Worm (Caenorhabditis elegans): ENCODE measurements around the gene K08B4.7.

The K08B4.7 gene

ce11 chrIV:6097040-6097928 lies 5.1 kb upstream of the K08B4.7 start (continued):
- no peak for TF ChIP-seq ceh-28 (tag; optimal IDR thresholded peaks at IDR 0.05)
- no peak for TF ChIP-seq ZK337.2 (GFP tag; IDR thresholded peaks at IDR 0.05)
- TF ChIP-seq lin-13 (GFP tag; optimal IDR thresholded peaks at IDR 0.05) = peak; percentile 39
- TF ChIP-seq unc-130 (GFP tag; optimal IDR thresholded peaks at IDR 0.05) = no peak
- no peak for TF ChIP-seq duxl-1 (tag; optimal IDR thresholded peaks at IDR 0.05; ENCODE audit: poor library complexity)
- no peak for TF ChIP-seq mdt-29 (GFP tag; IDR thresholded peaks at IDR 0.05)
- peak; percentile 50 for TF ChIP-seq dpl-1 (GFP tag; optimal IDR thresholded peaks at IDR 0.05)
- TF ChIP-seq unc-62 (GFP tag; optimal IDR thresholded peaks at IDR 0.05 in 1 of 2) = peak in 1 of 2 experiments; percentile 99
- TF ChIP-seq unc-62 (tag; optimal IDR thresholded peaks at IDR 0.05) = no peak
- peak; percentile 65 for TF ChIP-seq nhr-6 (tag; optimal IDR thresholded peaks at IDR 0.05)
- TF ChIP-seq aha-1 (tag) = peak; percentile 93
- no peak for TF ChIP-seq ztf-7 (tag; optimal IDR thresholded peaks at IDR 0.05)
- TF ChIP-seq attf-4 (tag; optimal IDR thresholded peaks at IDR 0.05) = no peak
- no peak for TF ChIP-seq lin-39 (tag; optimal IDR thresholded peaks at IDR 0.05)
- TF ChIP-seq mes-2 (tag; optimal IDR thresholded peaks at IDR 0.05; ENCODE audit: poor library complexity, severe bottlenecking) = peak; percentile 68
- TF ChIP-seq nhr-10 (tag; optimal IDR thresholded peaks at IDR 0.05) = peak; percentile 56
- TF ChIP-seq sdz-12 (GFP tag; optimal IDR thresholded peaks at IDR 0.05) = peak; percentile 20
- TF ChIP-seq dmd-6 (GFP tag; IDR thresholded peaks at IDR 0.05) = peak; percentile 93
- no peak for TF ChIP-seq Y105C5A.15 (GFP tag; IDR thresholded peaks at IDR 0.05)
- TF ChIP-seq mxl-2 (GFP tag; conservative IDR thresholded peaks at IDR 0.05) = no peak
- peak; percentile 56 to 74 for TF ChIP-seq lsy-2 (tag; optimal IDR thresholded peaks at IDR 0.05)
- TF ChIP-seq egl-27 (tag; optimal IDR thresholded peaks at IDR 0.05) = no peak
- 0 out of 2 replicates have a peak, but pooled peaks have one; percentile 16 for TF ChIP-seq nhr-42 (GFP tag; IDR thresholded peaks at IDR 0.05)
- TF ChIP-seq gei-8 (GFP tag; optimal IDR thresholded peaks at IDR 0.05) = no peak
- no peak for TF ChIP-seq aly-2 (tag; optimal IDR thresholded peaks at IDR 0.05)
- peak; percentile 41 for TF ChIP-seq nhr-77 (tag; optimal IDR thresholded peaks at IDR 0.05)
- peak; percentile 71; the same call in 1 of the 2 replicates for TF ChIP-seq ceh-20 (GFP tag; IDR thresholded peaks at IDR 0.05)
- peak; percentile 76 for TF ChIP-seq spr-1 (tag; optimal IDR thresholded peaks at IDR 0.05)
- TF ChIP-seq pha-4 (GFP tag; IDR thresholded peaks at IDR 0.05) = peak; percentile 31; the same call in 1 of the 2 replicates
- no peak for TF ChIP-seq pha-4 (tag; optimal IDR thresholded peaks at IDR 0.05)
- no peak for TF ChIP-seq ztf-11 (tag; optimal IDR thresholded peaks at IDR 0.05)
- no peak for TF ChIP-seq ceh-62 (tag; optimal IDR thresholded peaks at IDR 0.05)
- peak; percentile 95 for TF ChIP-seq mxl-3 (GFP tag; optimal IDR thresholded peaks at IDR 0.05)
- no peak for TF ChIP-seq lin-15B (tag; optimal IDR thresholded peaks at IDR 0.05)
- no peak for TF ChIP-seq F49E8.2 (tag; optimal IDR thresholded peaks at IDR 0.05; ENCODE audit: borderline replicate concordance)
- TF ChIP-seq rbr-2 (tag; optimal IDR thresholded peaks at IDR 0.05) = peak; percentile 78
- peak; percentile 49; the same call in 1 of the 2 replicates for TF ChIP-seq vab-7 (GFP tag; IDR thresholded peaks at IDR 0.05)
- no peak for TF ChIP-seq zag-1 (tag; optimal IDR thresholded peaks at IDR 0.05)
- TF ChIP-seq ZK546.5 (tag; optimal IDR thresholded peaks at IDR 0.05) = no peak
- TF ChIP-seq daf-8 (GFP tag; IDR thresholded peaks at IDR 0.05) = no peak
- TF ChIP-seq lir-3 (tag; optimal IDR thresholded peaks at IDR 0.05) = peak; percentile 19
- no peak for TF ChIP-seq skn-1 (tag; optimal IDR thresholded peaks at IDR 0.05)
- no peak for TF ChIP-seq R02D3.7 (tag; optimal IDR thresholded peaks at IDR 0.05)
- TF ChIP-seq F37D6.2 (tag; optimal IDR thresholded peaks at IDR 0.05) = peak; percentile 27
- no peak for TF ChIP-seq unc-39 (tag; optimal IDR thresholded peaks at IDR 0.05)
- peak; percentile 88 for TF ChIP-seq mep-1 (tag; optimal IDR thresholded peaks at IDR 0.05)
- no peak for TF ChIP-seq ama-1 (optimal IDR thresholded peaks at IDR 0.05)
- no peak for TF ChIP-seq Y48G9A.11 (GFP tag; IDR thresholded peaks at IDR 0.05)
- TF ChIP-seq ctbp-1 (GFP tag; IDR thresholded peaks at IDR 0.05) = peak; percentile 55; the same call in 1 of the 2 replicates
- TF ChIP-seq T26A8.4 (GFP tag; IDR thresholded peaks at IDR 0.05) = peak; percentile 47
- no peak for TF ChIP-seq nhr-76 (tag; optimal IDR thresholded peaks at IDR 0.05)

Data from whole organism, L4 larva.